Fruit fly (Drosophila melanogaster) Kc167 (cell line): ENCODE data around the gene kay.

Source experiments
- Myc ChIP-seq: fragments of >200 bp; optimal IDR thresholded peaks from 2 replicates; lab custom pipeline; 2017; ENCODE audit warnings: missing external identifiers
- Sin3A ChIP-seq: fragments of >200 bp; optimal IDR thresholded peaks from 2 replicates; lab custom pipeline; 2018; ENCODE audit warnings: missing external identifiers
- h ChIP-seq: fragments of >200 bp; optimal IDR thresholded peaks from 3 replicates; lab custom pipeline; 2018; ENCODE audit warnings: missing external identifiers
- insv ChIP-seq: fragments of >200 bp; optimal IDR thresholded peaks from 3 replicates; lab custom pipeline; 2018; ENCODE audit warnings: missing external identifiers
- psq ChIP-seq: fragments of >200 bp; optimal IDR thresholded peaks from 2 replicates; lab custom pipeline; 2017; ENCODE audit warnings: missing external identifiers
- ttk ChIP-seq: sonication (Bioruptor generic); optimal IDR thresholded peaks from 2 replicates; lab custom pipeline; 2017; ENCODE audit warnings: missing external identifiers

DNA sequence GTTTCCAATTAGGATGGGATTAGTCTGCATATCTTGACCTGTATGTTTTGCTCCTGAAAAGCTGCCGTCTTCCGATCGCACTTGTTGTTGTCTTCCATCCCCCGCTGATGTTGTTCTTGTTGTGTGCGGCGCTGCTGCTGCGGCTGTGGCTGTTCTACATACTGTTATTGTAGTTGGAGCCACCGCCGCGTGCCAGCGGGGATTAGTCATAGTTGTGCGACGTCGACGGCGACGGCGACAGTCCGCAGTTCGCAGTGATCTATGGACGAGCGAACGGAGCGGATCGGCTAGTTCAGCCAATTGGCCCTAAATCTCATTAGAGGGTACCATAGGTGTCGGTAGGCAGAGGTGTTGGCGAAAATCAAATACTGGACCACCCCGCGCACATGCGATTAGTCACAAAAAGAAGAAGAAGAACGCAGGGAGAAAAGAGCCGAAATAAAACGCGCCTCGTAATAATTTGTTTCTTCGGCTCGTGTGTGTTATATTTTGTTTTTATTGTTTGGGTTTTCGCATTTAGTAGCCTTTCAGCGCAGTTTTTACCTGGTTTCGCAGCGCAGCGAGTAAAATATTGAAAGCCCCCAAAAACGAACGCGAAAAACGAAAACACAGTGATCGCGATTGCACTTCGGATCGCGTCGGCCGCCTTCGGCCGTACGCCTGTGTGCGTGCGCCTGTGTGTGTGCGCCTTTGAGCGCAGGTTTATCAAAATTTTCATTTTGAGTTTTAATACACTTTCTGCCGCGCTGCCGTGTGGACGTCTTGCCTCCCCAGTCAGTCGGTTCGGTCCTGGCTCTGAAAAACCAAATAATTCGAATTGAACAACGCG, at the start of gene kay:
- TF ChIP-seq Sin3A (lab: Kevin White, UChicago) = no peak
- TF ChIP-seq h (lab: Kevin White, UChicago) = no peak
- TF ChIP-seq ttk (lab: Kevin White, UChicago) = no peak
- no peak for TF ChIP-seq Myc
- TF ChIP-seq insv (lab: Kevin White, UChicago) = no peak
- TF ChIP-seq psq (lab: Kevin White, UChicago) = no peak
